Worm (Caenorhabditis elegans) whole organism, young adult: ENCODE measurements around the gene ins-39.

Experiments
- B0019.2 ChIP-seq: fragments of 200-800 bp; sonication (Bioruptor generic); conservative IDR thresholded peaks from 2 replicates; pipeline ENCODE4 v1.3.6; 2022; ENCODE audit warnings: missing genetic modification reagents, missing genetic modification characterization, missing compliant biosample characterization
- B0336.3 ChIP-seq: fragments of 200-800 bp; sonication (Bioruptor generic); IDR thresholded peaks from 2 replicates; pipeline ENCODE4 v1.3.6; 2022; ENCODE audit warnings: missing genetic modification characterization, missing compliant biosample characterization
- C06A6.2 ChIP-seq: fragments of 200-800 bp; sonication (Bioruptor generic); conservative IDR thresholded peaks from 2 replicates; pipeline ENCODE4 v1.3.6; 2022; ENCODE audit warnings: missing genetic modification characterization, missing compliant biosample characterization
- C17E4.6 ChIP-seq: fragments of 200-800 bp; sonication (Bioruptor generic); IDR thresholded peaks from 2 replicates; pipeline ENCODE4 v1.3.6; 2022; ENCODE audit warnings: missing genetic modification reagents, missing genetic modification characterization, missing compliant biosample characterization
- F23B12.7 ChIP-seq: sonication (generic microtip); optimal IDR thresholded peaks from 2 replicates; lab custom pipeline; 2017; ENCODE audit warnings: missing genetic modification characterization, mild to moderate bottlenecking, missing compliant biosample characterization, antibody characterized with exemption, moderate library complexity; ENCODE audit not compliant: insufficient read depth
- F33H1.4 ChIP-seq: fragments of 200-800 bp; sonication (Bioruptor generic); IDR thresholded peaks from 2 replicates; pipeline ENCODE4 v1.3.6; 2022; ENCODE audit warnings: missing genetic modification reagents, missing genetic modification characterization, missing compliant biosample characterization
- F49E8.2 ChIP-seq: sonication (generic microtip); optimal IDR thresholded peaks from 3 replicates; lab custom pipeline; 2017; ENCODE audit warnings: missing genetic modification characterization, mild to moderate bottlenecking, missing compliant biosample characterization, antibody characterized with exemption, moderate library complexity; ENCODE audit not compliant: insufficient read depth
- F52B5.7 ChIP-seq: sonication (generic microtip); optimal IDR thresholded peaks from 2 replicates; lab custom pipeline; 2016; ENCODE audit warnings: mild to moderate bottlenecking, missing genetic modification characterization, missing compliant biosample characterization
- Y53G8AR.9 ChIP-seq: fragments of 200-800 bp; sonication (Bioruptor generic); conservative IDR thresholded peaks from 2 replicates; pipeline ENCODE4 v1.3.6; 2022; ENCODE audit warnings: missing genetic modification reagents, missing genetic modification characterization, missing compliant biosample characterization
- Y67H2A.10 ChIP-seq: fragments of 200-800 bp; sonication (Bioruptor generic); conservative IDR thresholded peaks from 2 replicates; pipeline ENCODE4 v1.3.6; 2022; ENCODE audit warnings: missing genetic modification reagents, missing genetic modification characterization, missing compliant biosample characterization
- attf-5 ChIP-seq: fragments of 200-800 bp; sonication (Bioruptor generic); optimal IDR thresholded peaks from 2 replicates; lab custom pipeline; 2018; ENCODE audit warnings: mild to moderate bottlenecking, missing genetic modification characterization, missing compliant biosample characterization
- cebp-2 ChIP-seq: fragments of 200-800 bp; sonication (Bioruptor generic); IDR thresholded peaks from 2 replicates; pipeline ENCODE4 v1.3.6; 2022; ENCODE audit warnings: missing genetic modification characterization, missing compliant biosample characterization
- ceh-40 ChIP-seq: fragments of 200-800 bp; sonication (Bioruptor generic); IDR thresholded peaks from 2 replicates; pipeline ENCODE4 v1.3.6; 2022; ENCODE audit warnings: missing genetic modification characterization, missing compliant biosample characterization
- ceh-91 ChIP-seq: fragments of 200-800 bp; sonication (Bioruptor generic); IDR thresholded peaks from 2 replicates; pipeline ENCODE4 v1.3.6; 2022; ENCODE audit warnings: missing genetic modification reagents, missing genetic modification characterization, missing compliant biosample characterization
- dpff-1 ChIP-seq: sonication (generic microtip); optimal IDR thresholded peaks from 2 replicates; lab custom pipeline; 2017; ENCODE audit warnings: mild to moderate bottlenecking, missing genetic modification characterization, missing compliant biosample characterization
- egl-18 ChIP-seq: fragments of 200-800 bp; sonication (Bioruptor generic); IDR thresholded peaks from 2 replicates; pipeline ENCODE4 v1.3.6; 2022; ENCODE audit warnings: missing genetic modification reagents, missing genetic modification characterization, missing compliant biosample characterization
- ekl-4 ChIP-seq: fragments of 200-800 bp; sonication (Bioruptor generic); IDR thresholded peaks from 2 replicates; pipeline ENCODE4 v1.3.6; 2022; ENCODE audit warnings: missing genetic modification reagents, missing genetic modification characterization, missing compliant biosample characterization
- him-1 ChIP-seq: sonication (generic microtip); optimal IDR thresholded peaks from 2 replicates; lab custom pipeline; 2016; ENCODE audit warnings: missing genotype, missing genetic modification reagents, missing genetic modification characterization, missing compliant biosample characterization
- hlh-12 ChIP-seq: sonication (generic microtip); optimal IDR thresholded peaks from 2 replicates; lab custom pipeline; 2016; ENCODE audit warnings: missing genetic modification characterization, missing compliant biosample characterization
- hmg-1.2 ChIP-seq: fragments of 200-800 bp; sonication (Bioruptor generic); IDR thresholded peaks from 2 replicates; pipeline ENCODE4 v1.3.6; 2022; ENCODE audit warnings: missing genetic modification reagents, missing genetic modification characterization, missing compliant biosample characterization
- let-607 ChIP-seq, 2 experiments: fragments of 200-800 bp in 1 of 2; sonication (Bioruptor generic) in 1 of 2; sonication (generic microtip) in 1 of 2; optimal IDR thresholded peaks; 2 replicates each; lab custom pipeline; 2016 to 2018; ENCODE audit warnings: mild to moderate bottlenecking in 2 of 2, missing compliant biosample characterization in 2 of 2, missing genetic modification characterization in 2 of 2, moderate library complexity in 2 of 2, missing genotype in 1 of 2
- lin-54 ChIP-seq: fragments of 200-800 bp; sonication (Bioruptor generic); optimal IDR thresholded peaks from 2 replicates; lab custom pipeline; 2018; ENCODE audit warnings: mild to moderate bottlenecking, missing genetic modification characterization, missing compliant biosample characterization
- lir-1 ChIP-seq: fragments of 200-800 bp; sonication (Bioruptor generic); conservative IDR thresholded peaks from 2 replicates; pipeline ENCODE4 v1.3.6; 2022; ENCODE audit warnings: missing genetic modification reagents, missing genetic modification characterization, missing compliant biosample characterization
- lsy-27 ChIP-seq: sonication (generic microtip); optimal IDR thresholded peaks from 2 replicates; lab custom pipeline; 2017; ENCODE audit warnings: missing genetic modification characterization, mild to moderate bottlenecking, missing compliant biosample characterization, antibody characterized with exemption, missing genotype, borderline replicate concordance; ENCODE audit not compliant: insufficient read depth
- madf-10 ChIP-seq: sonication (generic microtip); optimal IDR thresholded peaks from 2 replicates; lab custom pipeline; 2016; ENCODE audit warnings: mild to moderate bottlenecking, missing genetic modification characterization, missing compliant biosample characterization
- madf-3 ChIP-seq: fragments of 200-800 bp; sonication (Bioruptor generic); IDR thresholded peaks from 2 replicates; pipeline ENCODE4 v1.3.6; 2022; ENCODE audit warnings: missing genetic modification reagents, missing genetic modification characterization, missing compliant biosample characterization
- madf-8 ChIP-seq: fragments of 200-800 bp; sonication (Bioruptor generic); conservative IDR thresholded peaks from 2 replicates; pipeline ENCODE4 v1.3.6; 2022; ENCODE audit warnings: missing genetic modification reagents, missing genetic modification characterization, missing compliant biosample characterization
- mes-4 ChIP-seq: sonication (generic microtip); optimal IDR thresholded peaks from 2 replicates; lab custom pipeline; 2016; ENCODE audit warnings: missing genotype, missing genetic modification characterization, missing compliant biosample characterization
- mxl-1 ChIP-seq: sonication (generic microtip); optimal IDR thresholded peaks from 2 replicates; lab custom pipeline; 2016; ENCODE audit warnings: missing genetic modification characterization, missing compliant biosample characterization
- nfya-2 ChIP-seq: fragments of 200-800 bp; sonication (Bioruptor generic); IDR thresholded peaks from 2 replicates; pipeline ENCODE4 v1.3.6; 2022; ENCODE audit warnings: missing genetic modification reagents, missing genetic modification characterization, missing compliant biosample characterization
- nfyb-1 ChIP-seq: fragments of 200-800 bp; sonication (Bioruptor generic); IDR thresholded peaks from 2 replicates; pipeline ENCODE4 v1.3.6; 2022; ENCODE audit warnings: missing genetic modification reagents, missing genetic modification characterization, missing compliant biosample characterization
- nhr-90 ChIP-seq: sonication (generic microtip); optimal IDR thresholded peaks from 2 replicates; lab custom pipeline; 2016; ENCODE audit warnings: missing genotype, mild to moderate bottlenecking, missing genetic modification characterization, missing compliant biosample characterization
- rcor-1 ChIP-seq: fragments of 200-800 bp; sonication (Bioruptor generic); IDR thresholded peaks from 2 replicates; pipeline ENCODE4 v1.3.6; 2022; ENCODE audit warnings: missing genetic modification reagents, missing genetic modification characterization, missing compliant biosample characterization
- snpc-1.1 ChIP-seq: sonication (generic microtip); optimal IDR thresholded peaks from 2 replicates; lab custom pipeline; 2017; ENCODE audit warnings: missing genetic modification characterization, mild to moderate bottlenecking, missing compliant biosample characterization, antibody characterized with exemption, moderate library complexity, missing genotype, missing genetic modification reagents; ENCODE audit not compliant: insufficient read depth
- sptf-2 ChIP-seq: fragments of 200-800 bp; sonication (Bioruptor generic); optimal IDR thresholded peaks from 2 replicates; lab custom pipeline; 2018; ENCODE audit warnings: mild to moderate bottlenecking, missing genetic modification characterization, missing compliant biosample characterization
- tbx-9 ChIP-seq: sonication (generic microtip); optimal IDR thresholded peaks from 2 replicates; lab custom pipeline; 2016; ENCODE audit warnings: borderline replicate concordance, missing genetic modification characterization, inconsistent platforms, missing compliant biosample characterization
- xnd-1 ChIP-seq: sonication (generic microtip); optimal IDR thresholded peaks from 2 replicates; lab custom pipeline; 2016; ENCODE audit warnings: missing genotype, missing genetic modification reagents, missing genetic modification characterization, missing compliant biosample characterization
- zfh-2 ChIP-seq: fragments of 200-800 bp; sonication (Bioruptor generic); conservative IDR thresholded peaks from 2 replicates; pipeline ENCODE4 v1.3.6; 2022; ENCODE audit warnings: missing genetic modification reagents, missing genetic modification characterization, missing compliant biosample characterization
- ztf-26 ChIP-seq: sonication (generic microtip); optimal IDR thresholded peaks from 2 replicates; lab custom pipeline; 2017; ENCODE audit warnings: missing genetic modification characterization, missing compliant biosample characterization

ins-39 gene

ce11 chrX:1386893-1387367 lies 42.7 kb upstream of the ins-39 start, which contains the start of gene F56C3.1 (continued):
- TF ChIP-seq nfyb-1 (peak; percentile 58; the same call in 1 of the 2 replicates), madf-8 (GFP tag; lab: Robert Waterston, UW) (no peak), hmg-1.2 (GFP tag; lab: Robert Waterston, UW) (0 out of 2 replicates have a peak, but pooled peaks have one; percentile 20), F23B12.7 (tag; lab: Kevin White, UChicago) (no peak), attf-5 (no peak), mes-4 (no peak), snpc-1.1 (tag; lab: Kevin White, UChicago) (no peak), ekl-4 (no peak), B0019.2 (GFP tag; lab: Robert Waterston, UW) (no peak)

DNA sequence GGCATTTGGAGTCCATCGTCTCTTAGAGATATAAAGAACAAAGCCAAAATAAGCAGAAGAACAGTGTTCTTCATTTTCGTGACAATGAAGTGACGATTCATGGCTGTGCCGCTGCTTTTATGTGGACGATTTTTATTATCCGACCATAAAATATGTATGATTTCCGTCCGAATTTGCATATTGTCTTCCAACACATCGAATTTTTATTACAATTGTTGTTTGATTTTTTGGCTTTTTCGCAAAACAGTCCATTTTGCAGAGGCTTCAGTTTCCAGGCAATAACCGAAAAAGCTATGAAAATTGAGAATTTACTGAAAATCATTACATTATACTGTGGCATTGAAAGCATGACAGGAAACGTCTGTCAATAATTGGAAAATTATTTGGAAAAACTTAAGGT lies 40.3 kb upstream of the ins-39 start, which contains the start of gene F56C3.8:
TSS of gene F56C3.8 (minus strand) at position 101 of the 400 bp plus-strand sequence.
- TF ChIP-seq F49E8.2 (tag; lab: Kevin White, UChicago) (no peak), F33H1.4 (GFP tag; lab: Robert Waterston, UW) (no peak), madf-10 (tag; lab: Kevin White, UChicago) (no peak), mxl-1 (tag; lab: Kevin White, UChicago) (no peak), egl-18 (GFP tag; lab: Robert Waterston, UW) (no peak), mes-4 (no peak), C06A6.2 (GFP tag; lab: Robert Waterston, UW) (no peak), lsy-27 (tag; lab: Kevin White, UChicago) (no peak), dpff-1 (tag; lab: Kevin White, UChicago) (no peak), Y67H2A.10 (GFP tag; lab: Robert Waterston, UW) (no peak), nfya-2 (GFP tag; lab: Robert Waterston, UW) (no peak), madf-3 (GFP tag; lab: Robert Waterston, UW) (no peak)
- TF ChIP-seq, all 124 proteins: peak for 0

ce11 chrX:1383546-1383945 lies 39.3 kb upstream of the ins-39 start:
- TF ChIP-seq zfh-2 (peak; percentile 78), lir-1 (GFP tag; lab: Robert Waterston, UW) (no peak)
- TF ChIP-seq, all 124 proteins: peak for 1

DNA sequence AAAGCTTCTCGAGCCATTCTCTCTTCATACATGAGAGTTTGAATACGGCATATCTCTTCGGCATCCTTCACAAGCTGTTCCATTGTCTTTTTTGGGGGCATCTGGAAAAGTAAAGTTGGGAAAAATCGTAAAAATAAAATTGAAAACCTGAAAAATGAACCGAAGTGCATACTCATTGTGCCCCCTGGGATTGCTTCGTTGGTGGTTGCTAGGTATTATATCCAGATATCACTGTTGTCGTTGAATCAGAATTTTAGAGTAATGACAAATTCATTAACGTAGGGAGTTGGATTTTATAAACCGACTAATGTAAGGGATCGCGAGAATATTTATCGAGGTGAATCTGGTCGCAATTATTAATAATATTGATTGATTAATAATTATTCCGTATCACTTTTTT lies 37.3 kb upstream of the ins-39 start, which contains the start of gene F56C3.10:
TSS of gene F56C3.10 (minus strand) at position 101 of the 400 bp plus-strand sequence.
- TF ChIP-seq lir-1 (GFP tag; lab: Robert Waterston, UW): no peak
- TF ChIP-seq, all 124 proteins: peak for 0

DNA sequence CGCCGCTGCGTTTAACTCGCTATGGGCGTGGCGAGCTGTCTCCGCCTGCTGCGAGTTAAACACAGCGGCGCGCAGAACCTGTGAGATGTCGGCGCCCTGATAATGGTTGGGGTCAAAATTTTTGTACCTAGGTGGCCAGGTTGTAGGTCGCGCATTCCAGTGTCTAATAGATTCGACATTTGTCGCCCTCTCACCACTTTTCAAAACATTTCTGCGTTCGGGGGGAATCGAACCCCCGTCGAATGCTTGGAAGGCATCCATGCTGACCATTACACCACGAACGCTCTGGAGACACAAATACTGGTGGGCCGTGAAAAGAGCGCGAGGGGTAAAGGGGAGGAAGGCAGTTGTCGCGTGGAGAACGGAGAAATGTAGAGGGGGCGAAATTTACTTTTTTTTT lies 35.2 kb upstream of the ins-39 start:
- TF ChIP-seq cebp-2 (0 out of 2 replicates have a peak, but pooled peaks have one; percentile 77), madf-10 (tag; lab: Kevin White, UChicago) (peak; percentile 76), zfh-2 (peak; percentile 83), rcor-1 (peak; percentile 64), F23B12.7 (tag; lab: Kevin White, UChicago) (peak; percentile 23), C17E4.6 (GFP tag; lab: Robert Waterston, UW) (0 out of 2 replicates have a peak, but pooled peaks have one; percentile 34), sptf-2 (GFP tag; lab: Kevin White, UChicago) (peak; percentile 71), tbx-9 (tag; lab: Kevin White, UChicago) (no peak), F49E8.2 (tag; lab: Kevin White, UChicago) (no peak), ceh-91 (GFP tag; lab: Robert Waterston, UW) (no peak), ztf-26 (tag; lab: Kevin White, UChicago) (peak; percentile 68), ceh-40 (GFP tag; lab: Robert Waterston, UW) (0 out of 2 replicates have a peak, but pooled peaks have one; percentile 51), nhr-90 (peak; percentile 88), let-607 (tag; optimal IDR thresholded peaks at IDR 0.05; lab: Kevin White, UChicago) (peak; percentile 46 to 63), B0336.3 (GFP tag; lab: Robert Waterston, UW) (peak; percentile 74), xnd-1 (tag; lab: Kevin White, UChicago) (no peak), lin-54 (GFP tag; lab: Kevin White, UChicago) (peak; percentile 64), F52B5.7 (tag; lab: Kevin White, UChicago) (peak; percentile 70), him-1 (tag; lab: Kevin White, UChicago) (peak; percentile 68), Y53G8AR.9 (GFP tag; lab: Robert Waterston, UW) (peak; percentile 78), hlh-12 (tag; lab: Kevin White, UChicago) (no peak)
